Fruit fly (Drosophila melanogaster) whole organism, pupa: ENCODE data around the gene Xport-B.

Source experiments
- CG12605 ChIP-seq: fragments of 200-800 bp; sonication (Bioruptor generic); IDR thresholded peaks from 2 replicates; pipeline ENCODE4 v1.3.6; 2022; ENCODE audit warnings: missing biosample characterization, missing genetic modification characterization
- CG15710 ChIP-seq: fragments of 200-800 bp; sonication (Bioruptor generic); optimal IDR thresholded peaks from 2 replicates; lab custom pipeline; 2018; ENCODE audit warnings: missing biosample characterization, mild to moderate bottlenecking, missing genetic modification characterization, moderate library complexity
- CG4496 ChIP-seq: fragments of 200-800 bp; sonication (Bioruptor generic); IDR thresholded peaks from 3 replicates; pipeline ENCODE4 v1.3.6; 2022; ENCODE audit warnings: missing biosample characterization, missing genetic modification characterization
- CG8301 ChIP-seq: fragments of 200-800 bp; sonication (Bioruptor generic); optimal IDR thresholded peaks from 2 replicates; lab custom pipeline; 2018; ENCODE audit warnings: missing biosample characterization, mild to moderate bottlenecking, missing genetic modification characterization
- CG9948 ChIP-seq: fragments of 200-800 bp; sonication (Bioruptor generic); optimal IDR thresholded peaks from 2 replicates; lab custom pipeline; 2018; ENCODE audit warnings: missing biosample characterization, mild to moderate bottlenecking, missing genetic modification characterization, moderate library complexity
- EcR ChIP-seq: fragments of 200-800 bp; sonication (Bioruptor generic); optimal IDR thresholded peaks from 3 replicates; lab custom pipeline; 2019; ENCODE audit warnings: missing biosample characterization, missing genetic modification characterization, mild to moderate bottlenecking, moderate library complexity, missing genetic modification reagents
- Ets98B ChIP-seq: fragments of 200-800 bp; sonication (Bioruptor generic); IDR thresholded peaks from 2 replicates; pipeline ENCODE4 v1.3.6; 2022; ENCODE audit warnings: missing biosample characterization, missing genetic modification characterization
- Pif1B ChIP-seq: fragments of 200-800 bp; sonication (Bioruptor generic); optimal IDR thresholded peaks from 3 replicates; lab custom pipeline; 2016; ENCODE audit warnings: missing biosample characterization, missing genetic modification characterization
- fd96Ca ChIP-seq: fragments of 200-800 bp; sonication (Bioruptor generic); IDR thresholded peaks from 3 replicates; pipeline ENCODE4 v1.3.6; 2022; ENCODE audit warnings: missing biosample characterization, missing genetic modification characterization
- gl ChIP-seq: fragments of 200-800 bp; sonication (Bioruptor generic); optimal IDR thresholded peaks from 2 replicates; lab custom pipeline; 2018; ENCODE audit warnings: missing biosample characterization, mild to moderate bottlenecking, missing genetic modification characterization

- TF ChIP-seq Ets98B (GFP tag; lab: Robert Waterston, UW) (no peak), fd96Ca (GFP tag; lab: Robert Waterston, UW) (0 out of 3 replicates have a peak, but pooled peaks have one; percentile 48), EcR (GFP tag; lab: Kevin White, UChicago) (no peak), CG9948 (tag; lab: Kevin White, UChicago) (no peak), Pif1B (no peak), CG12605 (GFP tag; lab: Robert Waterston, UW) (no peak), gl (no peak), CG4496 (GFP tag; lab: Robert Waterston, UW) (no peak), CG8301 (tag; lab: Kevin White, UChicago) (no peak), CG15710 (tag; lab: Kevin White, UChicago) (no peak)
Observed at dm6 chr3R:19891363-19891762, 23.8 kb downstream of the Xport-B start.
